Fruit fly (Drosophila melanogaster): Measurements from ENCODE around the gene Trmt61.

Trmt61 gene

dm6 chr3R:26021195-26021914 lies 37.9 kb upstream of the Trmt61 start (continued):
- TF ChIP-seq stwl (tag; optimal IDR thresholded peaks at IDR 0.05), result no peak
- TF ChIP-seq CG30020 (tag; optimal IDR thresholded peaks at IDR 0.05), result peak; percentile 87
- no peak for TF ChIP-seq CG31365 (tag; optimal IDR thresholded peaks at IDR 0.05)
- no peak for TF ChIP-seq MBD-R2 (GFP tag; IDR thresholded peaks at IDR 0.05)
- peak; percentile 81 for TF ChIP-seq H2.0 (GFP tag; IDR thresholded peaks at IDR 0.05)
- no peak for TF ChIP-seq gce (GFP tag; IDR thresholded peaks at IDR 0.05)
- peak; percentile 15; the same call in 1 of the 2 replicates for TF ChIP-seq Scr (GFP tag; IDR thresholded peaks at IDR 0.05; ENCODE audit: partially characterized antibody)
- TF ChIP-seq ssp (GFP tag; IDR thresholded peaks at IDR 0.05), result peak; percentile 83
- peak; percentile 10 for TF ChIP-seq CG15479 (GFP tag; optimal IDR thresholded peaks at IDR 0.05)
- peak; percentile 97 for TF ChIP-seq CG7839 (tag; optimal IDR thresholded peaks at IDR 0.05)
- peak; percentile 66; the same call in 1 of the 2 replicates for TF ChIP-seq Taf1 (GFP tag; IDR thresholded peaks at IDR 0.05)
- TF ChIP-seq pb (GFP tag; optimal IDR thresholded peaks at IDR 0.05), result peak; percentile 25
- no peak for TF ChIP-seq HmgD (GFP tag; optimal IDR thresholded peaks at IDR 0.05)
- TF ChIP-seq maf-S (GFP tag; optimal IDR thresholded peaks at IDR 0.05), result peak; percentile 80
- peak; percentile 88 for TF ChIP-seq CG8359 (GFP tag; optimal IDR thresholded peaks at IDR 0.05; ENCODE audit: borderline replicate concordance)
- TF ChIP-seq CG6813 (GFP tag; optimal IDR thresholded peaks at IDR 0.05), result peak; percentile 80
- TF ChIP-seq CG15514 (GFP tag; optimal IDR thresholded peaks at IDR 0.05), result peak; percentile 31
- TF ChIP-seq chif (GFP tag; optimal IDR thresholded peaks at IDR 0.05), result peak; percentile 81 to 89
- TF ChIP-seq vnd (GFP tag; IDR thresholded peaks at IDR 0.05; ENCODE audit: partially characterized antibody), result 0 out of 3 replicates have a peak, but pooled peaks have one; percentile 33
- no peak for TF ChIP-seq cad (GFP tag; optimal IDR thresholded peaks at IDR 0.05)
- peak; percentile 88 for TF ChIP-seq fd3F (GFP tag; optimal IDR thresholded peaks at IDR 0.05)
- peak; percentile 41 for TF ChIP-seq Sry-δ (GFP tag; optimal IDR thresholded peaks at IDR 0.05)
- TF ChIP-seq E2f2 (GFP tag; IDR thresholded peaks at IDR 0.05), result peak; percentile 63; the same call in 1 of the 2 replicates
- TF ChIP-seq amos (GFP tag; IDR thresholded peaks at IDR 0.05; ENCODE audit: partially characterized antibody), result peak; percentile 12; the same call in 1 of the 2 replicates
- peak; percentile 3; the same call in 1 of the 2 replicates for TF ChIP-seq CkIIα-i1 (GFP tag; IDR thresholded peaks at IDR 0.05)
- TF ChIP-seq Gug (GFP tag; IDR thresholded peaks at IDR 0.05), result peak; percentile 65
- TF ChIP-seq CG1529 (GFP tag; optimal IDR thresholded peaks at IDR 0.05), result peak; percentile 93
- peak; percentile 97 for TF ChIP-seq CG2712 (tag; optimal IDR thresholded peaks at IDR 0.05)
- peak; percentile 90 for TF ChIP-seq CG11093 (GFP tag; IDR thresholded peaks at IDR 0.05)
- TF ChIP-seq CG16863 (GFP tag; optimal IDR thresholded peaks at IDR 0.05), result peak; percentile 91
- peak; percentile 56; the same call in 1 of the 2 replicates for TF ChIP-seq Lim3 (GFP tag; IDR thresholded peaks at IDR 0.05)
- TF ChIP-seq gfzf (GFP tag; optimal IDR thresholded peaks at IDR 0.05), result no peak
- TF ChIP-seq bbx (GFP tag; IDR thresholded peaks at IDR 0.05; ENCODE audit: partially characterized antibody), result 0 out of 2 replicates have a peak, but pooled peaks have one; percentile 35
- TF ChIP-seq Lpt (GFP tag; optimal IDR thresholded peaks at IDR 0.05), result no peak
- peak; percentile 86 for TF ChIP-seq CG10274 (GFP tag; optimal IDR thresholded peaks at IDR 0.05)
- TF ChIP-seq luna (GFP tag; optimal IDR thresholded peaks at IDR 0.05), result peak; percentile 62
- peak; percentile 32 for TF ChIP-seq yki (optimal IDR thresholded peaks at IDR 0.05)
- TF ChIP-seq CG3163 (GFP tag; optimal IDR thresholded peaks at IDR 0.05), result peak; percentile 32
- TF ChIP-seq CG1233 (GFP tag; optimal IDR thresholded peaks at IDR 0.05), result peak; percentile 95
- TF ChIP-seq CG18599 (GFP tag; optimal IDR thresholded peaks at IDR 0.05), result peak; percentile 90
- TF ChIP-seq Mes4 (GFP tag; optimal IDR thresholded peaks at IDR 0.05), result peak; percentile 88
- peak; percentile 70 for TF ChIP-seq CG12299 (tag; optimal IDR thresholded peaks at IDR 0.05)
- peak; percentile 52 for TF ChIP-seq p53 (GFP tag; optimal IDR thresholded peaks at IDR 0.05)
- TF ChIP-seq Meics (GFP tag; optimal IDR thresholded peaks at IDR 0.05), result peak; percentile 95
- TF ChIP-seq CG2199 (GFP tag; IDR thresholded peaks at IDR 0.05), result no peak
- TF ChIP-seq Hey (tag; optimal IDR thresholded peaks at IDR 0.05), result peak; percentile 5
- TF ChIP-seq CG17568 (GFP tag; optimal IDR thresholded peaks at IDR 0.05), result peak; percentile 81
- TF ChIP-seq CG6272 (GFP tag; IDR thresholded peaks at IDR 0.05), result 0 out of 2 replicates have a peak, but pooled peaks have one; percentile 46
- peak; percentile 46; the same call in 1 of the 3 replicates for TF ChIP-seq so (GFP tag; IDR thresholded peaks at IDR 0.05)
